Worm (Caenorhabditis elegans): ENCODE measurements around the gene F16F9.3.

DNA sequence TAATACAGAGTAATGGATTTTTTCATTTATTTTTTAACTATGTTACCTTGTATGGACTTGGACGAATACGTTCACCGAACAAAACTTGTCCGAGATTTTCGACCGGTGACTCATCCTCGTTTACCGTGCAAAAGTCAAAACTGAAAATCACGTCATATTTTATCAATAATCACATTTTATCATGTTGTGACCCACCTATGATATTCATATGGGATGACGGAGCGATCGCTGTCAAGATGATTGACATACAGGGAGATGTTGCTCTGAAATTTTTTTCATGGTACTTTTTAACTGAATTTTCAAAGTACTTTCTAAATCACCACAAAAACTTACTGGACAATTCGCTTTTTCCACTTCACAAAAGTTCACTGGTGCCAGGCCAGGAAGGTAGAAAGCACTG is 35.8 kb upstream of the F16F9.3 start:
- no peak for TF ChIP-seq hmg-1.1 (GFP tag; IDR thresholded peaks at IDR 0.05)
- TF ChIP-seq F49E8.2 (tag; optimal IDR thresholded peaks at IDR 0.05; ENCODE audit: borderline replicate concordance): no peak
- TF ChIP-seq nhr-11 (tag; optimal IDR thresholded peaks at IDR 0.05): no peak
- TF ChIP-seq unc-62 (GFP tag; optimal IDR thresholded peaks at IDR 0.05 in 1 of 2): no peak
- TF ChIP-seq unc-62 (tag; optimal IDR thresholded peaks at IDR 0.05): no peak
- no peak for TF ChIP-seq lin-39 (tag; optimal IDR thresholded peaks at IDR 0.05)
- TF ChIP-seq hlh-30 (tag; optimal IDR thresholded peaks at IDR 0.05; ENCODE audit: insufficient read depth): no peak
- no peak for TF ChIP-seq snpc-4 (tag; optimal IDR thresholded peaks at IDR 0.05)
- no peak for TF ChIP-seq D1046.2 (GFP tag; IDR thresholded peaks at IDR 0.05)
- no peak for TF ChIP-seq lin-13 (GFP tag; optimal IDR thresholded peaks at IDR 0.05)
- TF ChIP-seq R02D3.7 (tag; optimal IDR thresholded peaks at IDR 0.05): no peak
- no peak for TF ChIP-seq nhr-25 (tag; optimal IDR thresholded peaks at IDR 0.05; ENCODE audit: borderline replicate concordance, insufficient read depth)
- TF ChIP-seq ama-1 (optimal IDR thresholded peaks at IDR 0.05): no peak
- no peak for TF ChIP-seq zfp-3 (GFP tag; conservative IDR thresholded peaks at IDR 0.05)
- no peak for TF ChIP-seq lin-1 (GFP tag; IDR thresholded peaks at IDR 0.05)
